Worm (Caenorhabditis elegans) whole organism, young adult: Measurements from ENCODE around the gene jamp-1.

ENCODE experiments used
- F33H1.4 ChIP-seq: fragments of 200-800 bp; sonication (Bioruptor generic); IDR thresholded peaks from 2 replicates; pipeline ENCODE4 v1.3.6; 2022; ENCODE audit warnings: missing genetic modification reagents, missing genetic modification characterization, missing compliant biosample characterization
- athp-1 ChIP-seq: sonication (generic microtip); optimal IDR thresholded peaks from 2 replicates; lab custom pipeline; 2017; ENCODE audit warnings: mild to moderate bottlenecking, missing genetic modification characterization, missing compliant biosample characterization

DNA sequence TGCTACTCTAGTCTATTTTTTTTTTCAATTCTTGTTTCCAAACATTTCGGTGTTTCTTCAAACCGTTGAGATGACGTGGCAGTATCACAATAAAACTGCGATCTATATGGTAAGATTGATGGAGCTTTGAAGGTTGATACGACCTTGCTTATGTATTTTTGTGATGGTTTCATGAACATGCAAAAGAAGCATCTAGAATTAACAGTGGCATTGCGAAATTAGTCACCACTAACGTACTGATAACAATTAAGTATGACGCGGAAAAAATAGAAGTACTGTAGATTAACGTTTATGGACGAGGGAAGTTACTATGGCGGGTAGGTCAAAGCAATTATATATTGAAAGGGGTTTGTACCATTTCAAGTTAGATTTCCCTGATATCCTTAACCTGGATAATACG, 38.7 kb downstream of the jamp-1 start:
- TF ChIP-seq F33H1.4 (GFP tag; lab: Robert Waterston, UW) (no peak), athp-1 (no peak)
